Fruit fly (Drosophila melanogaster): Measurements from ENCODE around the gene Task6.

Task6 gene

DNA sequence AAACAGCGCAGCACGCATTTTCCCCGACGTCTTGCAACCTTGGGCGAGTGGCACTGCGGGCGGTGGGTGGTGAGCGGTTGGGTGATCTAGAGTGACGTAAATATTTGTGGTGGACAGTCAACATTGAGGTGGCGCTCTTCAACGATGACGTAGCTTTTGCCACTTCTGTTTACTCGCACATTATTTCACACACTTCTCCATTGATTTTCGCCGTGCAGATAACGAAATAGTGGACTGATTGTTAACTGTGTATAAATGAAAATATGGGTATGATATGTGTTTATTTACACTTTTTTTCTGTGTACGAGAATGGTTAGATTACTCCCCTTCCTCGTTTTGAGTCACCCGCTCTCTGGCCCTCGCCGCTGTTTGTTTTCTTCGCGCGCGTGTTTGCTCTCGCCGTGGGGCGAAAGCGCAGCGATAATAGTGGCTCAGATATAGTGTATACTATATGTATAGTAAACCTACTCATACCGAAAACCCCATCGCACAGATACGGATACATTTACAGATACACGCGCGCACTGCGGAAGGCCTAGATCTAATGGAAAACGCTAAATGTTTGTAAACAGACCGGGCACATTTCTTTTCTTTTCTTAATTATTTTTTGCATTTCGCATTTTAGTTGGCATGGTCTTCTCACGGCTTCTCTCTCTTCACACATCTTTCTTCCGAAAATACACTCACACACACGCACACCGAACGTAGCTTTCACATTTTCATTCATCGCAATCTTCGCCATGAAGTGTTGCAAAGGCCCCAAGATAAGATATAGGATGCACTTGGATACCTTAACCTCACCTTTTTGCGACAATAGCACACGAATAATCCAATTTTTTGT, 12.2 kb upstream of the Task6 start, which contains the start of gene omd (continued):
- TF ChIP-seq CG1233 (GFP tag; optimal IDR thresholded peaks at IDR 0.05) (peak; percentile 57), CG4282 (GFP tag; optimal IDR thresholded peaks at IDR 0.05) (no peak), CG9727 (GFP tag; optimal IDR thresholded peaks at IDR 0.05) (peak; percentile 76), CG12744 (GFP tag; optimal IDR thresholded peaks at IDR 0.05) (peak; percentile 14), tup (GFP tag; optimal IDR thresholded peaks at IDR 0.05) (peak; percentile 6), CG7357 (GFP tag; IDR thresholded peaks at IDR 0.05) (no peak), CG13894 (tag; optimal IDR thresholded peaks at IDR 0.05) (no peak), jigr1 (GFP tag; IDR thresholded peaks at IDR 0.05) (no peak), sima (GFP tag; optimal IDR thresholded peaks at IDR 0.05) (peak; percentile 3), CG30403 (GFP tag; optimal IDR thresholded peaks at IDR 0.05) (peak; percentile 9), gce (GFP tag; IDR thresholded peaks at IDR 0.05) (peak; percentile 67; the same call in 1 of the 3 replicates), CG32532 (GFP tag; IDR thresholded peaks at IDR 0.05) (peak; percentile 43), CG3407 (GFP tag; optimal IDR thresholded peaks at IDR 0.05) (peak; percentile 81), E2f2 (GFP tag; IDR thresholded peaks at IDR 0.05) (0 out of 2 replicates have a peak, but pooled peaks have one; percentile 18), CHES-1-like (GFP tag; optimal IDR thresholded peaks at IDR 0.05) (peak; percentile 49), H15 (GFP tag; IDR thresholded peaks at IDR 0.05) (0 out of 3 replicates have a peak, but pooled peaks have one; percentile 23), gsb (GFP tag; IDR thresholded peaks at IDR 0.05) (peak; percentile 47; the same call in 1 of the 2 replicates), slou (GFP tag; optimal IDR thresholded peaks at IDR 0.05) (peak; percentile 38), sqz (GFP tag; optimal IDR thresholded peaks at IDR 0.05) (no peak), scrt (GFP tag; optimal IDR thresholded peaks at IDR 0.05) (no peak), Dref (GFP tag; IDR thresholded peaks at IDR 0.05) (no peak), Stat92E (GFP tag; optimal IDR thresholded peaks at IDR 0.05) (no peak), CG17359 (tag; optimal IDR thresholded peaks at IDR 0.05) (peak; percentile 64), CG10431 (GFP tag; optimal IDR thresholded peaks at IDR 0.05) (peak; percentile 82), wor (GFP tag; IDR thresholded peaks at IDR 0.05) (no peak), mld (GFP tag; IDR thresholded peaks at IDR 0.05; ENCODE audit: partially characterized antibody) (no peak), CG12071 (GFP tag; optimal IDR thresholded peaks at IDR 0.05) (no peak), z (GFP tag; IDR thresholded peaks at IDR 0.05) (0 out of 3 replicates have a peak, but pooled peaks have one; percentile 24), Optix (GFP tag; IDR thresholded peaks at IDR 0.05) (peak; percentile 76), CG14441 (GFP tag; IDR thresholded peaks at IDR 0.05) (peak; percentile 59; the same call in 1 of the 2 replicates), ham (GFP tag; IDR thresholded peaks at IDR 0.05) (no peak; the same call in 1 of the 2 replicates), Lim3 (GFP tag; IDR thresholded peaks at IDR 0.05) (no peak), al (GFP tag; IDR thresholded peaks at IDR 0.05) (peak; percentile 26; the same call in 1 of the 2 replicates), C15 (GFP tag; IDR thresholded peaks at IDR 0.05) (0 out of 3 replicates have a peak, but pooled peaks have one; percentile 10), NK7.1 (GFP tag; optimal IDR thresholded peaks at IDR 0.05) (peak; percentile 53), HHEX (GFP tag; optimal IDR thresholded peaks at IDR 0.05) (peak; percentile 66), hkb (optimal IDR thresholded peaks at IDR 0.05) (no peak), hkb (GFP tag; IDR thresholded peaks at IDR 0.05) (peak; percentile 77), Dbx (GFP tag; IDR thresholded peaks at IDR 0.05) (0 out of 3 replicates have a peak, but pooled peaks have one; percentile 46), Fer3 (tag; optimal IDR thresholded peaks at IDR 0.05) (no peak), CG12391 (tag; optimal IDR thresholded peaks at IDR 0.05) (peak; percentile 37), CG2678 (tag; optimal IDR thresholded peaks at IDR 0.05) (no peak), CG17912 (GFP tag; optimal IDR thresholded peaks at IDR 0.05) (peak; percentile 56), bowl (GFP tag; IDR thresholded peaks at IDR 0.05) (no peak), Oaz (GFP tag; IDR thresholded peaks at IDR 0.05) (no peak), CG2116 (GFP tag; optimal IDR thresholded peaks at IDR 0.05) (peak; percentile 40), ken (GFP tag; IDR thresholded peaks at IDR 0.05) (peak; percentile 52; the same call in 1 of the 3 replicates), row (GFP tag; IDR thresholded peaks at IDR 0.05) (peak; percentile 72), Fer2 (tag; optimal IDR thresholded peaks at IDR 0.05) (no peak)
